Worm (Caenorhabditis elegans) whole organism, mixed stage, embryonic: ENCODE results near the gene srh-277.

Experiments
- M03D4.4 ChIP-seq: sonication (generic microtip); optimal IDR thresholded peaks from 2 replicates; lab custom pipeline; 2017; ENCODE audit warnings: mild to moderate bottlenecking, missing genetic modification characterization, missing compliant biosample characterization
- blmp-1 ChIP-seq: fragments of 150-350 bp; optimal IDR thresholded peaks from 2 replicates; lab custom pipeline; 2014; ENCODE audit warnings: missing biosample characterization, missing genetic modification characterization
- ceh-39 ChIP-seq: fragments of 150-350 bp; optimal IDR thresholded peaks from 2 replicates; lab custom pipeline; 2014; ENCODE audit warnings: missing biosample characterization, missing genetic modification characterization
- ceh-43 ChIP-seq: fragments of 200-800 bp; sonication (Bioruptor generic); optimal IDR thresholded peaks from 2 replicates; lab custom pipeline; 2018; ENCODE audit warnings: mild to moderate bottlenecking, missing genetic modification characterization, moderate library complexity, missing compliant biosample characterization
- ces-1 ChIP-seq: fragments of 150-350 bp; optimal IDR thresholded peaks from 2 replicates; lab custom pipeline; 2014; ENCODE audit warnings: missing biosample characterization, missing genetic modification reagents, missing genetic modification characterization
- cnd-1 ChIP-seq: fragments of 200-800 bp; sonication (Bioruptor generic); optimal IDR thresholded peaks from 2 replicates; lab custom pipeline; 2018; ENCODE audit warnings: mild to moderate bottlenecking, missing genetic modification characterization, missing compliant biosample characterization
- elt-1 ChIP-seq: sonication (generic microtip); optimal IDR thresholded peaks from 2 replicates; lab custom pipeline; 2017; ENCODE audit warnings: missing genetic modification characterization, mild to moderate bottlenecking, missing compliant biosample characterization, antibody characterized with exemption, moderate library complexity, borderline replicate concordance; ENCODE audit not compliant: insufficient read depth
- elt-3 ChIP-seq: fragments of 150-350 bp; optimal IDR thresholded peaks from 2 replicates; lab custom pipeline; 2014; ENCODE audit warnings: missing biosample characterization, missing genetic modification characterization
- flh-1 ChIP-seq: fragments of 200-800 bp; sonication (Bioruptor generic); optimal IDR thresholded peaks from 2 replicates; lab custom pipeline; 2018; ENCODE audit warnings: mild to moderate bottlenecking, missing genetic modification characterization, moderate library complexity, missing compliant biosample characterization
- ham-2 ChIP-seq: fragments of 200-800 bp; sonication (Bioruptor generic); optimal IDR thresholded peaks from 2 replicates; lab custom pipeline; 2018; ENCODE audit warnings: mild to moderate bottlenecking, missing genetic modification characterization, missing compliant biosample characterization
- hlh-1 ChIP-seq: fragments of 150-350 bp; optimal IDR thresholded peaks from 2 replicates; lab custom pipeline; 2014; ENCODE audit warnings: missing biosample characterization, missing genetic modification reagents, missing genetic modification characterization
- lin-13 ChIP-seq: fragments of 150-350 bp; optimal IDR thresholded peaks from 2 replicates; lab custom pipeline; 2014; ENCODE audit warnings: missing biosample characterization, missing genetic modification characterization
- lin-32 ChIP-seq: fragments of 200-800 bp; sonication (Bioruptor generic); optimal IDR thresholded peaks from 2 replicates; lab custom pipeline; 2018; ENCODE audit warnings: mild to moderate bottlenecking, missing genetic modification characterization, missing compliant biosample characterization
- lsy-2 ChIP-seq: fragments of 150-350 bp; optimal IDR thresholded peaks from 2 replicates; lab custom pipeline; 2014; ENCODE audit warnings: missing biosample characterization, missing genetic modification characterization
- mab-5 ChIP-seq: fragments of 150-350 bp; optimal IDR thresholded peaks from 2 replicates; lab custom pipeline; 2014; ENCODE audit warnings: missing biosample characterization, missing genetic modification characterization
- mep-1 ChIP-seq: fragments of 150-350 bp; optimal IDR thresholded peaks from 2 replicates; lab custom pipeline; 2017; ENCODE audit warnings: missing biosample characterization, missing genetic modification reagents, missing genetic modification characterization, inconsistent platforms
- mls-2 ChIP-seq: sonication (generic microtip); optimal IDR thresholded peaks from 2 replicates; lab custom pipeline; 2016; ENCODE audit warnings: mild to moderate bottlenecking, missing genetic modification characterization, moderate library complexity, missing compliant biosample characterization
- nhr-12 ChIP-seq: fragments of 150-350 bp; optimal IDR thresholded peaks from 2 replicates; lab custom pipeline; 2014; ENCODE audit warnings: missing biosample characterization, missing genetic modification characterization
- nhr-2 ChIP-seq: fragments of 150-350 bp; optimal IDR thresholded peaks from 2 replicates; lab custom pipeline; 2014; ENCODE audit warnings: missing biosample characterization, missing genetic modification characterization
- nhr-237 ChIP-seq: fragments of 150-350 bp; optimal IDR thresholded peaks from 2 replicates; lab custom pipeline; 2014; ENCODE audit warnings: missing biosample characterization, missing genetic modification characterization
- nhr-76 ChIP-seq: sonication (generic microtip); optimal IDR thresholded peaks from 2 replicates; lab custom pipeline; 2017; ENCODE audit warnings: missing biosample characterization, missing genetic modification characterization
- sem-2 ChIP-seq: fragments of 200-800 bp; sonication (Bioruptor generic); optimal IDR thresholded peaks from 2 replicates; lab custom pipeline; 2018; ENCODE audit warnings: mild to moderate bottlenecking, missing genetic modification characterization, missing compliant biosample characterization
- snpc-4 ChIP-seq: fragments of 150-350 bp; optimal IDR thresholded peaks from 2 replicates; lab custom pipeline; 2014; ENCODE audit warnings: missing biosample characterization, missing genetic modification characterization
- sptf-1 ChIP-seq: sonication (generic microtip); optimal IDR thresholded peaks from 2 replicates; lab custom pipeline; 2017; ENCODE audit warnings: mild to moderate bottlenecking, missing genetic modification characterization, moderate library complexity, missing compliant biosample characterization
- tbx-8 ChIP-seq: fragments of 200-800 bp; sonication (Bioruptor generic); optimal IDR thresholded peaks from 2 replicates; lab custom pipeline; 2018; ENCODE audit warnings: mild to moderate bottlenecking, missing genetic modification characterization, moderate library complexity, missing compliant biosample characterization
- unc-39 ChIP-seq: fragments of 150-350 bp; optimal IDR thresholded peaks from 2 replicates; lab custom pipeline; 2014; ENCODE audit warnings: missing biosample characterization, missing genetic modification characterization
- ztf-11 ChIP-seq: fragments of 150-350 bp; optimal IDR thresholded peaks from 2 replicates; lab custom pipeline; 2014; ENCODE audit warnings: missing biosample characterization, missing genetic modification characterization

The srh-277 gene

ce11 chrV:16233624-16234023, 50.6 kb downstream of the srh-277 start, which contains the start of gene clec-233:
Gene clec-233 (plus strand): TSS chrV:16233924.
- TF ChIP-seq ham-2 (GFP tag; lab: Kevin White, UChicago) = no peak
- no peak for TF ChIP-seq mab-5 (tag; lab: Kevin White, UChicago)
- no peak for TF ChIP-seq elt-3 (tag; lab: Kevin White, UChicago)
- no peak for TF ChIP-seq ceh-39 (tag; lab: Kevin White, UChicago)
- TF ChIP-seq ces-1 = no peak
- no peak for TF ChIP-seq snpc-4 (tag; lab: Kevin White, UChicago)
- TF ChIP-seq blmp-1 (tag; lab: Kevin White, UChicago) = no peak
- no peak for TF ChIP-seq sem-2 (GFP tag; lab: Kevin White, UChicago)
- TF ChIP-seq nhr-12 (tag; lab: Kevin White, UChicago) = no peak
- no peak for TF ChIP-seq tbx-8 (GFP tag; lab: Kevin White, UChicago)
- no peak for TF ChIP-seq ceh-43

- TF ChIP-seq ztf-11 (tag; lab: Kevin White, UChicago) (no peak), tbx-8 (GFP tag; lab: Kevin White, UChicago) (no peak), nhr-2 (tag; lab: Kevin White, UChicago) (no peak), ces-1 (no peak), hlh-1 (no peak), elt-3 (tag; lab: Kevin White, UChicago) (no peak), lin-32 (GFP tag; lab: Kevin White, UChicago) (no peak), lsy-2 (tag; lab: Kevin White, UChicago) (no peak), nhr-12 (tag; lab: Kevin White, UChicago) (no peak), lin-13 (tag; lab: Kevin White, UChicago) (no peak), ham-2 (GFP tag; lab: Kevin White, UChicago) (no peak), ceh-39 (tag; lab: Kevin White, UChicago) (no peak), unc-39 (no peak), M03D4.4 (tag; lab: Kevin White, UChicago) (no peak)
Observed at ce11 chrV:16235135-16235534, 52.1 kb downstream of the srh-277 start, which contains the start of gene F21H7.3. Gene F21H7.3 (minus strand): TSS chrV:16235235.

- no peak for TF ChIP-seq mep-1
- TF ChIP-seq ceh-39 (tag; lab: Kevin White, UChicago) = no peak
- no peak for TF ChIP-seq tbx-8 (GFP tag; lab: Kevin White, UChicago)
- TF ChIP-seq nhr-76 (tag; lab: Kevin White, UChicago) = no peak
- no peak for TF ChIP-seq snpc-4 (tag; lab: Kevin White, UChicago)
- no peak for TF ChIP-seq elt-1 (tag; lab: Kevin White, UChicago)
- no peak for TF ChIP-seq blmp-1 (tag; lab: Kevin White, UChicago)
- TF ChIP-seq ces-1 = no peak
- no peak for TF ChIP-seq ham-2 (GFP tag; lab: Kevin White, UChicago)
- no peak for TF ChIP-seq cnd-1
- TF ChIP-seq mls-2 = no peak
- TF ChIP-seq flh-1 (GFP tag; lab: Kevin White, UChicago) = no peak
- no peak for TF ChIP-seq nhr-12 (tag; lab: Kevin White, UChicago)
- TF ChIP-seq elt-3 (tag; lab: Kevin White, UChicago) = no peak
- no peak for TF ChIP-seq lin-32 (GFP tag; lab: Kevin White, UChicago)
- TF ChIP-seq hlh-1 = no peak
- TF ChIP-seq nhr-237 (tag; lab: Kevin White, UChicago) = no peak
- no peak for TF ChIP-seq sptf-1 (tag; lab: Kevin White, UChicago)
- TF ChIP-seq ztf-11 (tag; lab: Kevin White, UChicago) = no peak
Observed at ce11 chrV:16235647-16236046, 52.6 kb downstream of the srh-277 start, which contains the start of gene srh-98. Gene srh-98 (minus strand): TSS chrV:16235747.
